ENCODE assay signal across 3 fruit fly cellular contexts in the genomic region with DNA sequence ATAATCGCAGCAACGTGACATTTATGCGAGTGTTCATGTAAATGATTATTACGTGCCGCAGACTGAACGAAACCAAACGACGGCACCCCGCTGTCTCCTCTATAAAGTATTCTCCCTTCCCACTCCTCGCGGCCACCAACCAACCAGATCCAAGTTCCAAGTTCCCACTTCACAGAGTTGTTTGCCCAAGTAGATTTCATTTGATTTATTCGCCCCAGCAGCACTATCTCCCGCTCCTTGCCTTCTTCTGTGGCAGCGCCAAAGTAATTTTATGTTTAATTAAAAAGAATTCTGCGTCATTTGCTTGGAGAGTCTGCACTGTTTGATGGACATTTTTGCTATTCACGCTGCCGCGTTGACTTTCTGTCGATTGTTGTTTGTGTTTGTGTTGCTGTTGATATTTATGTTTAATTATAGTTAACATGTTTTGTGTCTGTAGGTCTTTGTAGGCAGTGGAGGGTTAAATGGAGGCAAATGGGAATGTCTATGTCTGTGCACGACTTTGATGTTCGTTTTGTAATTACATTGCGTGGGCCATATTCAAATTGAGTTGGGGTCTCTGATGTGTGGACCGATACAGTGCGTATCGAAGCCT.
A peak's percentile ranks its signal among the peaks of the same experiment; 100 is the strongest.
TF ChIP-seq lines count a peak whose summit lies in the region.

No protein-coding gene starts in this region.

- TF ChIP-seq CTCF in whole organism, embryonic (GFP tag; optimal IDR thresholded peaks at IDR 0.05; lab: Kevin White, UChicago): no peak

TF ChIP-seq in whole organism, embryonic, 481 proteins besides CTCF, POLR2A, EP300 and RAD21:
- TF ChIP-seq Med (GFP tag; lab: Kevin White, UChicago) (peak; percentile 13), Nf-YB (GFP tag; optimal IDR thresholded peaks at IDR 0.05; lab: Kevin White, UChicago) (peak; percentile 42), CG3065 (GFP tag; optimal IDR thresholded peaks at IDR 0.05; lab: Kevin White, UChicago) (no peak), CG7745 (tag; optimal IDR thresholded peaks at IDR 0.05; lab: Kevin White, UChicago) (peak; percentile 55), zen2 (GFP tag; IDR thresholded peaks at IDR 0.05; lab: Robert Waterston, UW; ENCODE audit: partially characterized antibody) (no peak), wdn (GFP tag; IDR thresholded peaks at IDR 0.05; lab: Robert Waterston, UW) (no peak), sr (GFP tag; IDR thresholded peaks at IDR 0.05; lab: Robert Waterston, UW) (peak; percentile 63; the same call in 1 of the 3 replicates), Ets65A (GFP tag; lab: Kevin White, UChicago) (peak; percentile 30), Hmr (GFP tag; optimal IDR thresholded peaks at IDR 0.05; lab: Kevin White, UChicago) (no peak), CG11695 (GFP tag; IDR thresholded peaks at IDR 0.05; lab: Robert Waterston, UW) (0 out of 3 replicates have a peak, but pooled peaks have one; percentile 19), CG6175 (GFP tag; IDR thresholded peaks at IDR 0.05; lab: Robert Waterston, UW) (0 out of 3 replicates have a peak, but pooled peaks have one; percentile 26), Awh (GFP tag; IDR thresholded peaks at IDR 0.05; lab: Robert Waterston, UW) (0 out of 2 replicates have a peak, but pooled peaks have one; percentile 18), sd (tag; optimal IDR thresholded peaks at IDR 0.05; lab: Kevin White, UChicago) (peak; percentile 39), kni (GFP tag; optimal IDR thresholded peaks at IDR 0.05; lab: Kevin White, UChicago) (peak; percentile 3), sens (GFP tag; lab: Kevin White, UChicago) (peak; percentile 76), abd-A (tag; optimal IDR thresholded peaks at IDR 0.05; lab: Kevin White, UChicago) (peak; percentile 62), pan (optimal IDR thresholded peaks at IDR 0.05; lab: Kevin White, UChicago) (no peak), pan (GFP tag; optimal IDR thresholded peaks at IDR 0.05 in 1 of 2, IDR thresholded peaks at IDR 0.05 in 1 of 2) (peak in 1 of 2 experiments; percentile 14), crol (GFP tag; IDR thresholded peaks at IDR 0.05; lab: Robert Waterston, UW) (peak; percentile 81), exex (tag; optimal IDR thresholded peaks at IDR 0.05; lab: Kevin White, UChicago) (no peak), eve (GFP tag; optimal IDR thresholded peaks at IDR 0.05; lab: Kevin White, UChicago) (peak in 1 of 2 experiments; percentile 52), CG10543 (GFP tag; optimal IDR thresholded peaks at IDR 0.05; lab: Kevin White, UChicago) (peak; percentile 24), emc (GFP tag; optimal IDR thresholded peaks at IDR 0.05; lab: Kevin White, UChicago) (no peak), bcd (GFP tag; optimal IDR thresholded peaks at IDR 0.05; lab: Kevin White, UChicago) (no peak), fru (optimal IDR thresholded peaks at IDR 0.05; lab: Kevin White, UChicago) (no peak), CG2889 (GFP tag; IDR thresholded peaks at IDR 0.05; lab: Robert Waterston, UW) (no peak)

TF ChIP-seq in whole organism, prepupa, 60 proteins besides CTCF, POLR2A, EP300 and RAD21:
- TF ChIP-seq Sox102F (GFP tag; optimal IDR thresholded peaks at IDR 0.05; lab: Kevin White, UChicago) (no peak), CG10669 (GFP tag; optimal IDR thresholded peaks at IDR 0.05; lab: Kevin White, UChicago) (peak; percentile 2), fkh (GFP tag; optimal IDR thresholded peaks at IDR 0.05; lab: Kevin White, UChicago) (peak; percentile 31), CG6276 (GFP tag; optimal IDR thresholded peaks at IDR 0.05; lab: Kevin White, UChicago) (peak; percentile 23), dsx (GFP tag; optimal IDR thresholded peaks at IDR 0.05; lab: Kevin White, UChicago; ENCODE audit: poor library complexity, severe bottlenecking) (peak; percentile 9)

TF ChIP-seq in whole organism, pupa, 21 proteins besides CTCF, POLR2A, EP300 and RAD21:
- peak; percentile 55 for TF ChIP-seq EcR (GFP tag; optimal IDR thresholded peaks at IDR 0.05; lab: Kevin White, UChicago)
- no peak for TF ChIP-seq CG10348 (GFP tag; IDR thresholded peaks at IDR 0.05; lab: Robert Waterston, UW)
- peak; percentile 30 for TF ChIP-seq CG14655 (GFP tag; optimal IDR thresholded peaks at IDR 0.05; lab: Kevin White, UChicago)
- TF ChIP-seq CG13204 (GFP tag; optimal IDR thresholded peaks at IDR 0.05; lab: Kevin White, UChicago): peak; percentile 24
